Fruit fly (Drosophila melanogaster) Kc167 (cell line): ENCODE measurements around the gene ND-B16.6.

Source experiments
- Myc ChIP-seq: fragments of >200 bp; optimal IDR thresholded peaks from 2 replicates; lab custom pipeline; 2017; ENCODE audit warnings: missing external identifiers
- Sin3A ChIP-seq: fragments of >200 bp; optimal IDR thresholded peaks from 2 replicates; lab custom pipeline; 2018; ENCODE audit warnings: missing external identifiers
- h ChIP-seq: fragments of >200 bp; optimal IDR thresholded peaks from 3 replicates; lab custom pipeline; 2018; ENCODE audit warnings: missing external identifiers
- psq ChIP-seq: fragments of >200 bp; optimal IDR thresholded peaks from 2 replicates; lab custom pipeline; 2017; ENCODE audit warnings: missing external identifiers

dm6 chrX:6365632-6366356, 15.6 kb upstream of the ND-B16.6 start, which contains the start of the genes swa and Marf:
- TF ChIP-seq h (lab: Kevin White, UChicago) = no peak
- TF ChIP-seq psq (lab: Kevin White, UChicago) = no peak
- TF ChIP-seq Sin3A (lab: Kevin White, UChicago) = no peak
- TF ChIP-seq Myc (lab: Kevin White, UChicago) = no peak
